Worm (Caenorhabditis elegans): ENCODE measurements around the gene hsp-110.

DNA sequence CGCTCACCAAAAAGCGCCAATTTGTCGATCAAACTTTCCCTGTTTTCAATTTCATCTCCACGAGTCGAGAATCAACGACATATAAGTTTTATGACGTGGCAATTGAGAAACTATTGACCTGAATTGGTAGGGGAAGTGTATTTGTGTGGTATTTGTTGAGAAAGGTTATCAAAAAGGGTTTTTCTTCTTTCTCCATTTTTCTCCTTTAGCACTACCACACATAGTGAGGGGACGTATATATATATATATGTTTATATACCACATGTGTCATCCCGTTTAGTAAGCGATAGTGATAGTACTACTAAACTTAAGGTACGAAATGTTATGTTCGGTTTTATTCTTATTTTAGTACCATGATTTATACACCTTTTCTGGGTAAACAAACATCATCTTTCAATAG lies 10.9 kb upstream of the hsp-110 start:
- TF ChIP-seq ceh-43 (GFP tag; optimal IDR thresholded peaks at IDR 0.05) (no peak), ceh-39 (tag; optimal IDR thresholded peaks at IDR 0.05) (no peak), pha-4 (tag; optimal IDR thresholded peaks at IDR 0.05) (no peak), bed-3 (GFP tag; optimal IDR thresholded peaks at IDR 0.05) (no peak), blmp-1 (tag; optimal IDR thresholded peaks at IDR 0.05) (no peak), snpc-4 (tag; optimal IDR thresholded peaks at IDR 0.05) (no peak), sem-2 (GFP tag; optimal IDR thresholded peaks at IDR 0.05) (no peak), mab-5 (tag; optimal IDR thresholded peaks at IDR 0.05) (no peak), nhr-28 (tag; optimal IDR thresholded peaks at IDR 0.05) (no peak), unc-62 (GFP tag; optimal IDR thresholded peaks at IDR 0.05) (no peak), lsy-2 (tag; optimal IDR thresholded peaks at IDR 0.05) (no peak), nhr-12 (tag; optimal IDR thresholded peaks at IDR 0.05) (no peak), unc-39 (tag; optimal IDR thresholded peaks at IDR 0.05) (no peak)
